Worm (Caenorhabditis elegans) whole organism, L1 larva: ENCODE data around the gene abt-4.

ENCODE experiments used
- C04F5.9 ChIP-seq: sonication (generic microtip); optimal IDR thresholded peaks from 2 replicates; lab custom pipeline; 2016; ENCODE audit warnings: missing genetic modification characterization, missing compliant biosample characterization
- C16A3.4 ChIP-seq: fragments of 150-350 bp; optimal IDR thresholded peaks from 2 replicates; lab custom pipeline; 2014; ENCODE audit warnings: missing biosample characterization, missing genetic modification characterization
- C34B4.2 ChIP-seq: sonication (generic microtip); optimal IDR thresholded peaks from 2 replicates; lab custom pipeline; 2017; ENCODE audit warnings: mild to moderate bottlenecking, missing genetic modification characterization, missing compliant biosample characterization
- Y116A8C.19 ChIP-seq: sonication (generic microtip); optimal IDR thresholded peaks from 2 replicates; lab custom pipeline; 2016; ENCODE audit warnings: missing compliant biosample characterization, missing genetic modification characterization, borderline replicate concordance
- blmp-1 ChIP-seq: fragments of 150-350 bp; optimal IDR thresholded peaks from 2 replicates; lab custom pipeline; 2014; ENCODE audit warnings: missing biosample characterization, missing genetic modification characterization
- ceh-88 ChIP-seq: fragments of 200-800 bp; sonication (Bioruptor generic); IDR thresholded peaks from 2 replicates; pipeline ENCODE4 v1.3.6; 2022; ENCODE audit warnings: missing genetic modification characterization, missing compliant biosample characterization
- ces-1 ChIP-seq: fragments of 150-350 bp; optimal IDR thresholded peaks from 2 replicates; lab custom pipeline; 2014; ENCODE audit warnings: missing biosample characterization, missing genetic modification reagents, missing genetic modification characterization
- dsc-1 ChIP-seq: sonication (generic microtip); optimal IDR thresholded peaks from 2 replicates; lab custom pipeline; 2016; ENCODE audit warnings: mild to moderate bottlenecking, missing genetic modification characterization, missing compliant biosample characterization
- efl-1 ChIP-seq, 4 experiments: fragments of 150-350 bp; optimal IDR thresholded peaks in 3 of 4; peaks in 1 of 4; 1 replicate in 1 of 4; 2 replicates in 3 of 4; lab custom pipeline; 2014; ENCODE audit warnings: missing biosample characterization in 2 of 4, missing genetic modification characterization in 2 of 4, missing genetic modification reagents in 2 of 4
- egl-27 ChIP-seq, 2 experiments: fragments of 150-350 bp in 1 of 2; sonication (generic microtip); optimal IDR thresholded peaks; 3 replicates each; lab custom pipeline; 2017 to 2018; ENCODE audit warnings: missing biosample characterization in 2 of 2, missing genetic modification characterization in 2 of 2, missing genetic modification reagents in 2 of 2
- fkh-8 ChIP-seq: sonication (generic microtip); optimal IDR thresholded peaks from 2 replicates; lab custom pipeline; 2016; ENCODE audit warnings: mild to moderate bottlenecking, missing genetic modification characterization, missing compliant biosample characterization
- fos-1 ChIP-seq: fragments of 150-350 bp; optimal IDR thresholded peaks from 2 replicates; lab custom pipeline; 2014; ENCODE audit warnings: missing biosample characterization, missing genetic modification characterization
- hlh-17 ChIP-seq: fragments of 200-800 bp; sonication (Bioruptor generic); optimal IDR thresholded peaks from 2 replicates; lab custom pipeline; 2018; ENCODE audit warnings: missing genetic modification characterization, mild to moderate bottlenecking, missing compliant biosample characterization, moderate library complexity, borderline replicate concordance
- hpl-2 ChIP-seq: fragments of 150-350 bp; optimal IDR thresholded peaks from 2 replicates; lab custom pipeline; 2014; ENCODE audit warnings: missing biosample characterization, missing genetic modification reagents, missing genetic modification characterization
- lin-14 ChIP-seq: fragments of 200-800 bp; sonication (Bioruptor generic); optimal IDR thresholded peaks from 2 replicates; lab custom pipeline; 2018; ENCODE audit warnings: mild to moderate bottlenecking, missing genetic modification characterization, moderate library complexity, missing compliant biosample characterization
- lin-35 ChIP-seq, 2 experiments: fragments of 150-350 bp; optimal IDR thresholded peaks; 2 replicates each; lab custom pipeline; 2014; ENCODE audit warnings: missing biosample characterization in 2 of 2, missing genetic modification characterization in 2 of 2, missing genetic modification reagents in 2 of 2
- lsy-2 ChIP-seq, 2 experiments: fragments of 150-350 bp; optimal IDR thresholded peaks; 2 replicates each; lab custom pipeline; 2014; ENCODE audit warnings: missing biosample characterization in 2 of 2, missing genetic modification characterization in 2 of 2
- nhr-19 ChIP-seq: fragments of 200-800 bp; sonication (Bioruptor generic); conservative IDR thresholded peaks from 2 replicates; pipeline ENCODE4 v1.3.6; 2022; ENCODE audit warnings: missing genetic modification characterization, missing compliant biosample characterization
- nhr-20 ChIP-seq: sonication (generic microtip); optimal IDR thresholded peaks from 2 replicates; lab custom pipeline; 2016; ENCODE audit warnings: mild to moderate bottlenecking, missing genetic modification characterization, missing compliant biosample characterization
- nhr-28 ChIP-seq: fragments of 150-350 bp; optimal IDR thresholded peaks from 2 replicates; lab custom pipeline; 2014; ENCODE audit warnings: missing biosample characterization, missing genetic modification characterization
- nhr-85 ChIP-seq: sonication (generic microtip); peaks from one replicate; lab custom pipeline; 2016; ENCODE audit warnings: missing genetic modification characterization, inconsistent platforms, missing compliant biosample characterization
- pag-3 ChIP-seq: sonication (generic microtip); optimal IDR thresholded peaks from 2 replicates; lab custom pipeline; 2017; ENCODE audit warnings: missing genetic modification characterization, mild to moderate bottlenecking, missing compliant biosample characterization, antibody characterized with exemption, borderline replicate concordance; ENCODE audit not compliant: insufficient read depth
- pax-3 ChIP-seq: fragments of 200-800 bp; sonication (Bioruptor generic); optimal IDR thresholded peaks from 2 replicates; lab custom pipeline; 2018; ENCODE audit warnings: mild to moderate bottlenecking, missing genetic modification characterization, moderate library complexity, missing compliant biosample characterization
- rnt-1 ChIP-seq: sonication (generic microtip); optimal IDR thresholded peaks from 2 replicates; lab custom pipeline; 2016; ENCODE audit warnings: mild to moderate bottlenecking, missing genetic modification characterization, moderate library complexity, missing compliant biosample characterization
- snu-23 ChIP-seq: sonication (generic microtip); optimal IDR thresholded peaks from 2 replicates; lab custom pipeline; 2016; ENCODE audit warnings: missing genetic modification characterization, missing compliant biosample characterization
- sox-4 ChIP-seq: sonication (generic microtip); optimal IDR thresholded peaks from 2 replicates; lab custom pipeline; 2016; ENCODE audit warnings: missing genetic modification characterization, missing compliant biosample characterization
- sptf-1 ChIP-seq: fragments of 150-350 bp; optimal IDR thresholded peaks from 2 replicates; lab custom pipeline; 2014; ENCODE audit warnings: missing biosample characterization, missing genetic modification characterization
- unc-130 ChIP-seq: fragments of 150-350 bp; optimal IDR thresholded peaks from 2 replicates; lab custom pipeline; 2017; ENCODE audit warnings: missing biosample characterization, missing genetic modification characterization, inconsistent platforms
- unc-30 ChIP-seq: sonication (generic microtip); optimal IDR thresholded peaks from 2 replicates; lab custom pipeline; 2017; ENCODE audit warnings: missing biosample characterization, missing genetic modification characterization
- unc-62 ChIP-seq: fragments of 150-350 bp; optimal IDR thresholded peaks from 2 replicates; lab custom pipeline; 2014; ENCODE audit warnings: missing biosample characterization, missing genetic modification reagents, missing genetic modification characterization
- vab-15 ChIP-seq: sonication (generic microtip); optimal IDR thresholded peaks from 2 replicates; lab custom pipeline; 2017; ENCODE audit warnings: missing genotype, mild to moderate bottlenecking, missing genetic modification characterization, missing compliant biosample characterization
- zag-1 ChIP-seq: fragments of 150-350 bp; optimal IDR thresholded peaks from 2 replicates; lab custom pipeline; 2014; ENCODE audit warnings: missing biosample characterization, missing genetic modification characterization

abt-4 gene

DNA sequence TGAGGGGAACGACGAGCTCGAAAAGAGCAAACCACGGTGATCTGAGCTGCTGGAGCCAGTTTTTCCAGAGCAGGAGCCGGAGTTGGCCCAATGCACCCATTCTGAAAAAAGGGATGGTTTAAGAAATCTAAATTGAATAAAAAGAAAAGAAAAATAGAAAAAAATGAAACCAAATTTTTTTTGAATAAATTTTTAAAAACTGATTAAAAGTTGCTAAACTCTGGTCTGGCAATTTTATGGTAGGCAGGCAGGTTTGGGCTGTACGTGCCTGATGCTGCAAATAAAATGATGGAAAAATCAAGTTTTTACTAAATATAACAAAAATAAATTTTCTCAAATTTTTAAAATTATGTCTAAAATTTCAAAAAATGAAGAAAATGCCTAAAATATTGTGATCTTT, at the start of gene abt-4:
TSS of gene abt-4 (minus strand) at position 101 of the 400 bp plus-strand sequence.
- TF ChIP-seq unc-130 (tag; lab: Kevin White, UChicago) = no peak
- no peak for TF ChIP-seq efl-1 (optimal IDR thresholded peaks at IDR 0.05; lab: Kevin White, UChicago)
- peak in 1 of 2 experiments; percentile 10 for TF ChIP-seq efl-1 (GFP tag; optimal IDR thresholded peaks at IDR 0.05 in 1 of 2; lab: Kevin White, UChicago)

DNA sequence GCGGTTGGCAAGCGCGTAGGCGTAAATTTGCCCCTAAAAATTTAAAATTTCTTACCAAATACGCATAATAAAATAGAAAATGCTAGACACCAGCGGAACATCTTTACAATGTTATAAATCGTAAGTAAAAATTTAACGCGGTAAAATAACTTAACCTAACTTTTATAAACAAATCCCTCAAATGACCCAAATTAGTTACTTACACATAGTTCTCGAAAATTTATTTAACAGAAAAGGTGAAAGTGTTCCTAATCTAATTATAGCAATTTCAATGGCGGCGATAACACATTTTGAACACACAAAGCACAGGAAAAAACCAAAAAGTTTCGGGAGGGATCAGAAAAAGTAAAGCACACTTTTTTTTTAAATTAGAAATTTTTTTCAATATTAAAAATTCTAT, 49.7 kb upstream of the abt-4 start, which contains the start of gene mltn-8:
TSS of gene mltn-8 (minus strand) at position 101 of the 400 bp plus-strand sequence.
- TF ChIP-seq C16A3.4 = no peak
- TF ChIP-seq lin-14 (GFP tag; lab: Kevin White, UChicago) = no peak
- TF ChIP-seq ces-1 (GFP tag; lab: Kevin White, UChicago) = no peak
- no peak for TF ChIP-seq sox-4 (tag; lab: Kevin White, UChicago)
- no peak for TF ChIP-seq pax-3 (tag; lab: Kevin White, UChicago)
- no peak for TF ChIP-seq vab-15 (tag; lab: Kevin White, UChicago)
- TF ChIP-seq C34B4.2 (tag; lab: Kevin White, UChicago) = no peak
- no peak for TF ChIP-seq snu-23 (GFP tag; lab: Kevin White, UChicago)
- no peak for TF ChIP-seq pag-3 (tag; lab: Kevin White, UChicago)
- no peak for TF ChIP-seq ceh-88 (GFP tag; lab: Robert Waterston, UW)

DNA sequence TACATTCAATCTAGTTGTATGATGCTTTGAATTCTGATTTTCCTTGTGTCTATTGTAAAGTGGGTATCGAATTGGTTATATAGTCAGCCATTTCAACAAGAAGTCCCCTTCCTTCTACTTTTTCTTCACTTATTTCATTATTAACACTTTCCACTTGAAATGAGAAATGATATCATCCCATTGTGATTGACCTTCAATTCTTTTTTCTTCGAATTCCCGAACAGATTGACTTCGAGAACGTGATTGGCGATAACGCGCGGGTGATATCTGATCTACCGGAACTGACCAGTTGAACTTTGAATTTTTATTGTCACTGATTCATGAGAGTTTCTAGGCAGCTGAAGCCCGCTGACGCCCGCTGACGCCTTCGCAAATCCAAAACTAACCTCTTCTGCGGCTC, 47.7 kb upstream of the abt-4 start:
- TF ChIP-seq nhr-20 (peak; percentile 15), unc-30 (tag; lab: Kevin White, UChicago) (no peak), blmp-1 (tag; lab: Kevin White, UChicago) (peak; percentile 34), zag-1 (tag; lab: Kevin White, UChicago) (no peak), nhr-85 (tag; lab: Kevin White, UChicago) (peak; percentile 44)

- TF ChIP-seq efl-1 (optimal IDR thresholded peaks at IDR 0.05; lab: Kevin White, UChicago) = no peak
- TF ChIP-seq efl-1 (GFP tag; optimal IDR thresholded peaks at IDR 0.05 in 1 of 2; lab: Kevin White, UChicago) = peak in 1 of 2 experiments; percentile 35
- no peak for TF ChIP-seq vab-15 (tag; lab: Kevin White, UChicago)
These were observed 46.3 kb upstream of the abt-4 start for ce11 chrV:376790-377189.

DNA sequence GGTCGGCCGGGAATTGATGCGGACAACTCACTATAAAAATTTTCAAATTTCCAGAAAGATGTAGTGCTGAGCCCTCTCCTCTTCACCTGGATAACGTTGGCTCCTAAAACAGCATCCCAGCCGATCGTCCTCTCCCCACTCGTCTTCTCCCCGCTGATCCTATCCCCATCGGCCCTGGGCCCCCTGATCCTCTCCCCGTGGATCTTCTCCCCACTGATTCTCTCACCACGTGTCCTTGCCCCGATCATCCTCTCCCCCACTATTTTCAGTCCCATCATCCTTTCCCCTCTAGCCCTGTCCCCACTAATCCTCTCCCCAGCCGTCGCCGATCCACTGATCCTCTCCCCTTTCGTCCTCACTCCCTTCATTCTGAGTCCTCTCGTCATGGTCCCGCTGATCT, 42.7 kb upstream of the abt-4 start:
- TF ChIP-seq C04F5.9 (tag; lab: Kevin White, UChicago) (no peak), sptf-1 (tag; lab: Kevin White, UChicago) (no peak), nhr-85 (tag; lab: Kevin White, UChicago) (no peak), hlh-17 (GFP tag; lab: Kevin White, UChicago) (no peak), rnt-1 (no peak), Y116A8C.19 (tag; lab: Kevin White, UChicago) (no peak), fkh-8 (tag; lab: Kevin White, UChicago) (no peak), lsy-2 (tag; optimal IDR thresholded peaks at IDR 0.05; lab: Kevin White, UChicago) (no peak), lin-35 (GFP tag; optimal IDR thresholded peaks at IDR 0.05; lab: Kevin White, UChicago) (no peak), pag-3 (tag; lab: Kevin White, UChicago) (no peak), fos-1 (tag; lab: Kevin White, UChicago) (no peak), dsc-1 (no peak), nhr-28 (no peak), egl-27 (tag; optimal IDR thresholded peaks at IDR 0.05; lab: Kevin White, UChicago) (no peak), unc-62 (GFP tag; lab: Kevin White, UChicago) (no peak), nhr-19 (GFP tag; lab: Robert Waterston, UW) (no peak), hpl-2 (GFP tag; lab: Kevin White, UChicago) (no peak)
